Worm (Caenorhabditis elegans) whole organism, early embryonic: Measurements from ENCODE around the gene F16B4.7.

ENCODE experiments used
- B0310.2 ChIP-seq: sonication (generic microtip); optimal IDR thresholded peaks from 2 replicates; lab custom pipeline; 2016; ENCODE audit warnings: mild to moderate bottlenecking, missing genetic modification characterization, missing compliant biosample characterization
- F13C5.2 ChIP-seq: sonication (generic microtip); optimal IDR thresholded peaks from 2 replicates; lab custom pipeline; 2017; ENCODE audit warnings: mild to moderate bottlenecking, missing genetic modification characterization, inconsistent platforms, missing compliant biosample characterization
- flt-1 ChIP-seq: fragments of 200-800 bp; sonication (Bioruptor generic); IDR thresholded peaks from 2 replicates; pipeline ENCODE4 v1.3.6; 2022; ENCODE audit warnings: missing genetic modification characterization, missing compliant biosample characterization
- hmg-4 ChIP-seq: fragments of 200-800 bp; sonication (Bioruptor generic); optimal IDR thresholded peaks from 2 replicates; lab custom pipeline; 2018; ENCODE audit warnings: mild to moderate bottlenecking, missing genetic modification characterization, missing compliant biosample characterization
- sea-1 ChIP-seq: fragments of 200-800 bp; sonication (Bioruptor generic); conservative IDR thresholded peaks from 2 replicates; pipeline ENCODE4 v1.3.6; 2022; ENCODE audit warnings: missing genetic modification characterization, missing compliant biosample characterization

ce11 chrV:1577092-1577709, 8.3 kb upstream of the F16B4.7 start:
- TF ChIP-seq hmg-4 (GFP tag; lab: Kevin White, UChicago), result peak; percentile 30
- TF ChIP-seq flt-1 (GFP tag; lab: Robert Waterston, UW), result 0 out of 2 replicates have a peak, but pooled peaks have one; percentile 21
- TF ChIP-seq F13C5.2 (tag; lab: Kevin White, UChicago), result no peak
- no peak for TF ChIP-seq sea-1 (GFP tag; lab: Robert Waterston, UW)
- no peak for TF ChIP-seq B0310.2 (tag; lab: Kevin White, UChicago)
